Worm (Caenorhabditis elegans): ENCODE results near the gene F49A5.10.

DNA sequence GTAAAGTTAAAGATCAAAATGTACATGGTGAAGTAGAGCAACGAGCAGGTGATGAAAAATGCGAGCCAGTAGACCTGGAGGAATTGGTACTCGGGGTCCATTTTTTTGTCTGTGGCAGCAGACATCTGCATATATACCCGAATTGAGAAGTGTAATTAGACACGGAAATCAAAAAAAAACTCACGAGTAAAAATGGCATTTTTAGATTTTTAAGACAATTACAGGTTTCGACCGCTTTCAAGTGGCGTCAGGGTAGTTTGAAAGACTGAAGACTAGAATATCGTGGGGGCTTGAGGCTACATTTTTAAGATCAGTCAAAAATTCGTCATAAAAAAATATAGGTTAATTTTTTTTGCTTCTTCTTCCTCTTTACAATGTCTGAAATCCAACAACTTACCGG is 27.7 kb downstream of the F49A5.10 start, which contains the start of gene srd-68:
- no peak for TF ChIP-seq flt-1 (GFP tag; IDR thresholded peaks at IDR 0.05)
- no peak for TF ChIP-seq ets-7 (tag; optimal IDR thresholded peaks at IDR 0.05)
- no peak for TF ChIP-seq sea-1 (GFP tag; conservative IDR thresholded peaks at IDR 0.05)
- TF ChIP-seq hmbx-1 (tag; optimal IDR thresholded peaks at IDR 0.05): no peak
- TF ChIP-seq tbx-11 (GFP tag; IDR thresholded peaks at IDR 0.05): no peak

Data from whole organism, early embryonic.